Worm (Caenorhabditis elegans) whole organism, L4 larva: ENCODE measurements around the gene K11H12.9.

Experiments
- Y75B8A.6 ChIP-seq: fragments of 200-800 bp; sonication (Bioruptor generic); IDR thresholded peaks from 2 replicates; pipeline ENCODE4 v1.3.6; 2022; ENCODE audit warnings: missing genetic modification reagents, missing genetic modification characterization, missing compliant biosample characterization
- ZK337.2 ChIP-seq: fragments of 200-800 bp; sonication (Bioruptor generic); IDR thresholded peaks from 2 replicates; pipeline ENCODE4 v1.3.6; 2022; ENCODE audit warnings: missing genetic modification reagents, missing genetic modification characterization, missing compliant biosample characterization
- ZK546.5 ChIP-seq, 2 experiments: sonication (generic microtip); optimal IDR thresholded peaks; 2 replicates each; lab custom pipeline; 2017; ENCODE audit warnings: missing biosample characterization in 2 of 2, missing genetic modification characterization in 2 of 2
- aha-1 ChIP-seq: fragments of 150-350 bp; peaks from one replicate; lab custom pipeline; 2014; ENCODE audit warnings: missing biosample characterization, missing genetic modification characterization
- ama-1 ChIP-seq: fragments of 150-350 bp; optimal IDR thresholded peaks from 2 replicates; lab custom pipeline; 2014; ENCODE audit warnings: inconsistent platforms, mixed read lengths
- ceh-44 ChIP-seq: fragments of 200-800 bp; sonication (Bioruptor generic); IDR thresholded peaks from 2 replicates; pipeline ENCODE4 v1.3.6; 2022; ENCODE audit warnings: missing genetic modification reagents, missing genetic modification characterization, missing compliant biosample characterization
- ceh-62 ChIP-seq: sonication (generic microtip); optimal IDR thresholded peaks from 2 replicates; lab custom pipeline; 2017; ENCODE audit warnings: missing biosample characterization, missing genetic modification characterization
- cey-2 ChIP-seq: sonication (generic microtip); optimal IDR thresholded peaks from 3 replicates; lab custom pipeline; 2017; ENCODE audit warnings: missing genetic modification characterization, mild to moderate bottlenecking, missing compliant biosample characterization, antibody characterized with exemption, borderline replicate concordance; ENCODE audit not compliant: insufficient read depth
- daf-16 ChIP-seq, 3 experiments: sonication (generic microtip); optimal IDR thresholded peaks; 2 replicates each; lab custom pipeline; 2016 to 2017; ENCODE audit warnings: missing genetic modification characterization in 3 of 3, missing genetic modification reagents in 3 of 3, mild to moderate bottlenecking in 2 of 3, missing compliant biosample characterization in 2 of 3, missing biosample characterization in 1 of 3, moderate library complexity in 1 of 3
- daf-8 ChIP-seq: fragments of 200-800 bp; sonication (Bioruptor generic); IDR thresholded peaks from 2 replicates; pipeline ENCODE4 v1.3.6; 2022; ENCODE audit warnings: missing genetic modification characterization, missing compliant biosample characterization
- dmd-6 ChIP-seq: fragments of 200-800 bp; sonication (Bioruptor generic); IDR thresholded peaks from 2 replicates; pipeline ENCODE4 v1.3.6; 2022; ENCODE audit warnings: missing genetic modification reagents, missing genetic modification characterization, missing compliant biosample characterization
- dve-1 ChIP-seq: sonication (generic microtip); optimal IDR thresholded peaks from 2 replicates; lab custom pipeline; 2017; ENCODE audit warnings: antibody characterized with exemption, mild to moderate bottlenecking, missing genetic modification characterization, missing compliant biosample characterization; ENCODE audit not compliant: insufficient read depth
- egl-43 ChIP-seq: fragments of 200-800 bp; sonication (Bioruptor generic); IDR thresholded peaks from 2 replicates; pipeline ENCODE4 v1.3.6; 2022; ENCODE audit warnings: missing genetic modification reagents, missing genetic modification characterization, missing compliant biosample characterization
- gei-8 ChIP-seq: fragments of 200-800 bp; sonication (Bioruptor generic); optimal IDR thresholded peaks from 2 replicates; lab custom pipeline; 2018; ENCODE audit warnings: mild to moderate bottlenecking, missing genetic modification characterization, missing compliant biosample characterization
- hlh-11 ChIP-seq: fragments of 200-800 bp; sonication (Bioruptor generic); optimal IDR thresholded peaks from 2 replicates; lab custom pipeline; 2018; ENCODE audit warnings: mild to moderate bottlenecking, missing genetic modification characterization, missing compliant biosample characterization
- jun-1 ChIP-seq: fragments of 150-350 bp; optimal IDR thresholded peaks from 2 replicates; lab custom pipeline; 2014; ENCODE audit warnings: missing biosample characterization, missing genetic modification reagents, missing genetic modification characterization
- lim-7 ChIP-seq: fragments of 200-800 bp; sonication (Bioruptor generic); IDR thresholded peaks from 2 replicates; pipeline ENCODE4 v1.3.6; 2022; ENCODE audit warnings: missing genetic modification characterization, missing compliant biosample characterization
- madf-5 ChIP-seq, 2 experiments: fragments of 200-800 bp; sonication (Bioruptor generic); IDR thresholded peaks; 2 replicates each; pipeline ENCODE4 v1.3.6; 2022; ENCODE audit warnings: missing compliant biosample characterization in 2 of 2, missing genetic modification characterization in 2 of 2
- madf-9 ChIP-seq: fragments of 200-800 bp; sonication (Bioruptor generic); conservative IDR thresholded peaks from 2 replicates; pipeline ENCODE4 v1.3.6; 2022; ENCODE audit warnings: missing genetic modification reagents, missing genetic modification characterization, missing compliant biosample characterization
- nhr-237 ChIP-seq: sonication (generic microtip); optimal IDR thresholded peaks from 2 replicates; lab custom pipeline; 2017; ENCODE audit warnings: missing biosample characterization, missing genetic modification characterization
- nhr-28 ChIP-seq: fragments of 150-350 bp; optimal IDR thresholded peaks from 2 replicates; lab custom pipeline; 2014; ENCODE audit warnings: missing biosample characterization, missing genetic modification characterization
- nhr-42 ChIP-seq: fragments of 200-800 bp; sonication (Bioruptor generic); IDR thresholded peaks from 2 replicates; pipeline ENCODE4 v1.3.6; 2022; ENCODE audit warnings: missing genetic modification characterization, missing compliant biosample characterization
- nhr-48 ChIP-seq: sonication (generic microtip); optimal IDR thresholded peaks from 2 replicates; lab custom pipeline; 2016; ENCODE audit warnings: mild to moderate bottlenecking, missing genetic modification characterization, missing compliant biosample characterization
- nhr-76 ChIP-seq: fragments of 150-350 bp; optimal IDR thresholded peaks from 2 replicates; lab custom pipeline; 2014; ENCODE audit warnings: missing biosample characterization, missing genetic modification characterization
- pha-4 ChIP-seq, 2 experiments: fragments of 150-350 bp in 1 of 2; fragments of 200-800 bp in 1 of 2; sonication (Bioruptor generic) in 1 of 2; IDR thresholded peaks in 1 of 2; optimal IDR thresholded peaks in 1 of 2; 2 replicates each; pipeline versions ENCODE4 v1.3.6 to Lab custom; 2014 to 2022; ENCODE audit warnings: missing genetic modification characterization in 2 of 2, missing genetic modification reagents in 2 of 2, missing biosample characterization in 1 of 2, missing compliant biosample characterization in 1 of 2
- php-3 ChIP-seq: fragments of 200-800 bp; sonication (Bioruptor generic); IDR thresholded peaks from 2 replicates; pipeline ENCODE4 v1.3.6; 2022; ENCODE audit warnings: missing genetic modification reagents, missing genetic modification characterization, missing compliant biosample characterization
- saeg-2 ChIP-seq: fragments of 200-800 bp; sonication (Bioruptor generic); IDR thresholded peaks from 2 replicates; pipeline ENCODE4 v1.3.6; 2022; ENCODE audit warnings: missing genetic modification reagents, missing genetic modification characterization, missing compliant biosample characterization
- set-16 ChIP-seq: fragments of 200-800 bp; sonication (Bioruptor generic); IDR thresholded peaks from 2 replicates; pipeline ENCODE4 v1.3.6; 2022; ENCODE audit warnings: missing genetic modification reagents, missing genetic modification characterization, missing compliant biosample characterization
- snpc-4 ChIP-seq: fragments of 150-350 bp; optimal IDR thresholded peaks from 2 replicates; lab custom pipeline; 2014; ENCODE audit warnings: missing biosample characterization, missing genetic modification characterization
- tag-97 ChIP-seq: fragments of 200-800 bp; sonication (Bioruptor generic); IDR thresholded peaks from 2 replicates; pipeline ENCODE4 v1.3.6; 2022; ENCODE audit warnings: missing genetic modification characterization, missing compliant biosample characterization
- tra-1 ChIP-seq: fragments of 200-800 bp; sonication (Bioruptor generic); IDR thresholded peaks from 2 replicates; pipeline ENCODE4 v1.3.6; 2022; ENCODE audit warnings: missing genetic modification reagents, missing genetic modification characterization, missing compliant biosample characterization
- unc-130 ChIP-seq: sonication (generic microtip); optimal IDR thresholded peaks from 2 replicates; lab custom pipeline; 2016; ENCODE audit warnings: missing genetic modification reagents, missing genetic modification characterization, missing compliant biosample characterization
- unc-62 ChIP-seq, 3 experiments: fragments of 150-350 bp in 1 of 3; sonication (generic microtip); optimal IDR thresholded peaks in 2 of 3; peaks in 1 of 3; 1 replicate in 1 of 3; 2 replicates in 2 of 3; lab custom pipeline; 2014 to 2017; ENCODE audit warnings: missing biosample characterization in 3 of 3, missing genetic modification characterization in 3 of 3, missing genetic modification reagents in 3 of 3, missing genotype in 1 of 3
- zfp-3 ChIP-seq: fragments of 200-800 bp; sonication (Bioruptor generic); conservative IDR thresholded peaks from 2 replicates; pipeline ENCODE4 v1.3.6; 2022; ENCODE audit warnings: missing genetic modification reagents, missing genetic modification characterization, missing compliant biosample characterization

K11H12.9 gene

ce11 chrIV:620324-620723, 29.1 kb upstream of the K11H12.9 start (continued):
- TF ChIP-seq ceh-62 (tag; lab: Kevin White, UChicago): no peak
- TF ChIP-seq nhr-237 (tag; lab: Kevin White, UChicago): no peak
- peak; percentile 55 for TF ChIP-seq jun-1
- TF ChIP-seq pha-4 (GFP tag; IDR thresholded peaks at IDR 0.05; lab: Robert Waterston, UW): peak; percentile 81
- no peak for TF ChIP-seq pha-4 (tag; optimal IDR thresholded peaks at IDR 0.05; lab: Kevin White, UChicago)
- no peak for TF ChIP-seq daf-8
- peak; percentile 96 for TF ChIP-seq aha-1 (tag; lab: Kevin White, UChicago)
- TF ChIP-seq daf-16 (GFP tag; optimal IDR thresholded peaks at IDR 0.05; lab: Kevin White, UChicago): peak; percentile 27 to 63
- TF ChIP-seq daf-16 (tag; optimal IDR thresholded peaks at IDR 0.05; lab: Kevin White, UChicago): peak; percentile 38
- peak; percentile 90 for TF ChIP-seq egl-43 (GFP tag; lab: Robert Waterston, UW)
- TF ChIP-seq, all 104 proteins: peak for 49

- TF ChIP-seq Y75B8A.6: no peak
- no peak for TF ChIP-seq nhr-42 (GFP tag; lab: Robert Waterston, UW)
- TF ChIP-seq nhr-48: no peak
- TF ChIP-seq php-3 (GFP tag; lab: Robert Waterston, UW): no peak
- TF ChIP-seq aha-1 (tag; lab: Kevin White, UChicago): peak; percentile 93
- no peak for TF ChIP-seq tag-97 (GFP tag; lab: Robert Waterston, UW)
- TF ChIP-seq ZK546.5 (tag; optimal IDR thresholded peaks at IDR 0.05; lab: Kevin White, UChicago): no peak
These were observed 26.5 kb upstream of the K11H12.9 start for ce11 chrIV:622989-623388.

ce11 chrIV:623876-624275, 25.6 kb upstream of the K11H12.9 start:
- TF ChIP-seq unc-62 (GFP tag; optimal IDR thresholded peaks at IDR 0.05 in 1 of 2; lab: Kevin White, UChicago) (peak in 1 of 2 experiments; percentile 67), unc-62 (tag; optimal IDR thresholded peaks at IDR 0.05; lab: Kevin White, UChicago) (no peak), unc-130 (GFP tag; lab: Kevin White, UChicago) (no peak), lim-7 (peak; percentile 19; the same call in 1 of the 2 replicates)
- TF ChIP-seq, all 104 proteins: peak for 2

- peak; percentile 43 for TF ChIP-seq nhr-28 (tag; lab: Kevin White, UChicago)
- no peak for TF ChIP-seq set-16 (GFP tag; lab: Robert Waterston, UW)
- peak; percentile 91 for TF ChIP-seq nhr-76 (tag; lab: Kevin White, UChicago)
- TF ChIP-seq cey-2 (tag; lab: Kevin White, UChicago): no peak
- TF ChIP-seq unc-62 (GFP tag; optimal IDR thresholded peaks at IDR 0.05 in 1 of 2; lab: Kevin White, UChicago): peak in 1 of 2 experiments; percentile 93
- no peak for TF ChIP-seq unc-62 (tag; optimal IDR thresholded peaks at IDR 0.05; lab: Kevin White, UChicago)
- no peak for TF ChIP-seq ama-1 (lab: Kevin White, UChicago)
- no peak for TF ChIP-seq zfp-3
- TF ChIP-seq ceh-44 (GFP tag; lab: Robert Waterston, UW): no peak
- TF ChIP-seq dmd-6: peak; percentile 83
- TF ChIP-seq saeg-2: no peak
- no peak for TF ChIP-seq egl-43 (GFP tag; lab: Robert Waterston, UW)
- TF ChIP-seq madf-5 (GFP tag; IDR thresholded peaks at IDR 0.05; lab: Robert Waterston, UW): no peak
- no peak for TF ChIP-seq snpc-4
- no peak for TF ChIP-seq madf-9 (GFP tag; lab: Robert Waterston, UW)
- TF ChIP-seq daf-16 (GFP tag; optimal IDR thresholded peaks at IDR 0.05; lab: Kevin White, UChicago): peak in 1 of 2 experiments; percentile 36
- peak; percentile 43 for TF ChIP-seq daf-16 (tag; optimal IDR thresholded peaks at IDR 0.05; lab: Kevin White, UChicago)
- peak; percentile 44 for TF ChIP-seq hlh-11 (tag; lab: Kevin White, UChicago)
- TF ChIP-seq tra-1 (GFP tag; lab: Robert Waterston, UW): 0 out of 2 replicates have a peak, but pooled peaks have one; percentile 22
- no peak for TF ChIP-seq gei-8 (GFP tag; lab: Kevin White, UChicago)
- no peak for TF ChIP-seq ceh-62 (tag; lab: Kevin White, UChicago)
- peak; percentile 39 for TF ChIP-seq dve-1 (tag; lab: Kevin White, UChicago)
- TF ChIP-seq ZK337.2: no peak
- no peak for TF ChIP-seq pha-4 (GFP tag; IDR thresholded peaks at IDR 0.05; lab: Robert Waterston, UW)
- TF ChIP-seq pha-4 (tag; optimal IDR thresholded peaks at IDR 0.05; lab: Kevin White, UChicago): no peak
- TF ChIP-seq, all 104 proteins: peak for 8
These were observed 23.4 kb upstream of the K11H12.9 start for ce11 chrIV:625947-626548.
